Worm (Caenorhabditis elegans): ENCODE results near the gene prx-1.

Gene prx-1

ce11 chrX:14335621-14336020 is 21.9 kb downstream of the prx-1 start:
- peak; percentile 68 for TF ChIP-seq zfh-2 (GFP tag; conservative IDR thresholded peaks at IDR 0.05)
- TF ChIP-seq rec-8 (tag; optimal IDR thresholded peaks at IDR 0.05): no peak
- TF ChIP-seq B0336.3 (GFP tag; IDR thresholded peaks at IDR 0.05): no peak
- no peak for TF ChIP-seq nhr-80 (tag; optimal IDR thresholded peaks at IDR 0.05)
- no peak for TF ChIP-seq mel-28 (tag; optimal IDR thresholded peaks at IDR 0.05; ENCODE audit: borderline replicate concordance)
- TF ChIP-seq pha-4 (tag; optimal IDR thresholded peaks at IDR 0.05): no peak
- TF ChIP-seq ztf-6 (GFP tag; IDR thresholded peaks at IDR 0.05): no peak

- TF ChIP-seq F10E7.11 (tag; optimal IDR thresholded peaks at IDR 0.05) (no peak), rpc-1 (optimal IDR thresholded peaks at IDR 0.05) (no peak), rpc-1 (tag; optimal IDR thresholded peaks at IDR 0.05) (no peak), somi-1 (GFP tag; optimal IDR thresholded peaks at IDR 0.05) (no peak), sptf-2 (GFP tag; optimal IDR thresholded peaks at IDR 0.05) (no peak), rec-8 (tag; optimal IDR thresholded peaks at IDR 0.05) (no peak), ztf-18 (tag; optimal IDR thresholded peaks at IDR 0.05) (no peak), die-1 (tag; optimal IDR thresholded peaks at IDR 0.05) (no peak), atf-7 (tag; optimal IDR thresholded peaks at IDR 0.05) (no peak), Y79H2A.3 (GFP tag; conservative IDR thresholded peaks at IDR 0.05) (no peak), Y56A3A.18 (GFP tag; IDR thresholded peaks at IDR 0.05) (no peak), zim-3 (tag; optimal IDR thresholded peaks at IDR 0.05) (no peak), hrde-1 (tag; optimal IDR thresholded peaks at IDR 0.05; ENCODE audit: borderline replicate concordance) (no peak), snpc-1.1 (tag; optimal IDR thresholded peaks at IDR 0.05; ENCODE audit: insufficient read depth) (no peak), B0035.1 (tag; optimal IDR thresholded peaks at IDR 0.05) (no peak), F49E8.2 (tag; optimal IDR thresholded peaks at IDR 0.05; ENCODE audit: insufficient read depth) (no peak), hlh-12 (tag; optimal IDR thresholded peaks at IDR 0.05) (no peak), madf-3 (GFP tag; IDR thresholded peaks at IDR 0.05) (no peak), dox-1 (GFP tag; IDR thresholded peaks at IDR 0.05) (no peak), K12H6.12 (tag; optimal IDR thresholded peaks at IDR 0.05) (no peak), B0336.3 (GFP tag; IDR thresholded peaks at IDR 0.05) (no peak)
Observed at ce11 chrX:14338896-14339295, 25.2 kb downstream of the prx-1 start.

ce11 chrX:14339723-14340122 is 26.0 kb downstream of the prx-1 start:
- no peak for TF ChIP-seq ets-4 (GFP tag; optimal IDR thresholded peaks at IDR 0.05)
- TF ChIP-seq unc-130 (GFP tag; optimal IDR thresholded peaks at IDR 0.05): no peak
- TF ChIP-seq T26A5.8 (tag; optimal IDR thresholded peaks at IDR 0.05): no peak
- no peak for TF ChIP-seq gei-17 (GFP tag; optimal IDR thresholded peaks at IDR 0.05)
- no peak for TF ChIP-seq Y67H2A.10 (GFP tag; conservative IDR thresholded peaks at IDR 0.05)
- TF ChIP-seq athp-1 (tag; optimal IDR thresholded peaks at IDR 0.05): no peak
- TF ChIP-seq pha-4 (tag; optimal IDR thresholded peaks at IDR 0.05): no peak
- no peak for TF ChIP-seq attf-3 (GFP tag; conservative IDR thresholded peaks at IDR 0.05)
- TF ChIP-seq snpc-1.1 (tag; optimal IDR thresholded peaks at IDR 0.05; ENCODE audit: insufficient read depth): no peak
- TF ChIP-seq ekl-4 (GFP tag; IDR thresholded peaks at IDR 0.05): no peak
- no peak for TF ChIP-seq F49E8.2 (tag; optimal IDR thresholded peaks at IDR 0.05; ENCODE audit: insufficient read depth)
- no peak for TF ChIP-seq aptf-2 (GFP tag; conservative IDR thresholded peaks at IDR 0.05)
- no peak for TF ChIP-seq rpc-1 (optimal IDR thresholded peaks at IDR 0.05)
- TF ChIP-seq rpc-1 (tag; optimal IDR thresholded peaks at IDR 0.05): no peak
- TF ChIP-seq attf-5 (GFP tag; optimal IDR thresholded peaks at IDR 0.05): no peak
- no peak for TF ChIP-seq snpc-1.3 (tag; optimal IDR thresholded peaks at IDR 0.05; ENCODE audit: insufficient read depth)
- TF ChIP-seq B0019.2 (GFP tag; conservative IDR thresholded peaks at IDR 0.05): no peak
- no peak for TF ChIP-seq tlf-1 (GFP tag; optimal IDR thresholded peaks at IDR 0.05)
- no peak for TF ChIP-seq B0035.1 (tag; optimal IDR thresholded peaks at IDR 0.05)
- no peak for TF ChIP-seq lin-40 (tag; optimal IDR thresholded peaks at IDR 0.05)

All from whole organism, young adult.